Worm (Caenorhabditis elegans) whole organism, young adult: Measurements from ENCODE around the gene sra-6.

ENCODE experiments used
- C17E4.6 ChIP-seq: fragments of 200-800 bp; sonication (Bioruptor generic); IDR thresholded peaks from 2 replicates; pipeline ENCODE4 v1.3.6; 2022; ENCODE audit warnings: missing genetic modification reagents, missing genetic modification characterization, missing compliant biosample characterization
- F10E7.11 ChIP-seq: sonication (generic microtip); optimal IDR thresholded peaks from 2 replicates; lab custom pipeline; 2017; ENCODE audit warnings: mild to moderate bottlenecking, missing genetic modification characterization, moderate library complexity, missing compliant biosample characterization
- F57C9.4 ChIP-seq: sonication (generic microtip); optimal IDR thresholded peaks from 2 replicates; lab custom pipeline; 2017; ENCODE audit warnings: mild to moderate bottlenecking, missing genetic modification characterization, missing compliant biosample characterization
- K11D2.4 ChIP-seq: fragments of 200-800 bp; sonication (Bioruptor generic); IDR thresholded peaks from 2 replicates; pipeline ENCODE4 v1.3.6; 2022; ENCODE audit warnings: missing genetic modification reagents, missing genetic modification characterization, missing compliant biosample characterization
- Y53F4B.3 ChIP-seq: fragments of 200-800 bp; sonication (Bioruptor generic); IDR thresholded peaks from 2 replicates; pipeline ENCODE4 v1.3.6; 2022; ENCODE audit warnings: missing genetic modification reagents, missing genetic modification characterization, missing compliant biosample characterization
- Y95B8A.8 ChIP-seq: fragments of 200-800 bp; sonication (Bioruptor generic); IDR thresholded peaks from 2 replicates; pipeline ENCODE4 v1.3.6; 2022; ENCODE audit warnings: missing genetic modification reagents, missing genetic modification characterization, missing compliant biosample characterization
- ZK185.1 ChIP-seq: sonication (generic microtip); optimal IDR thresholded peaks from 2 replicates; lab custom pipeline; 2016; ENCODE audit warnings: mild to moderate bottlenecking, missing genetic modification characterization, missing compliant biosample characterization; ENCODE audit not compliant: poor library complexity, severe bottlenecking
- akir-1 ChIP-seq: fragments of 200-800 bp; sonication (Bioruptor generic); optimal IDR thresholded peaks from 2 replicates; lab custom pipeline; 2018; ENCODE audit warnings: mild to moderate bottlenecking, missing genetic modification characterization, moderate library complexity, missing compliant biosample characterization
- aptf-2 ChIP-seq: fragments of 200-800 bp; sonication (Bioruptor generic); conservative IDR thresholded peaks from 2 replicates; pipeline ENCODE4 v1.3.6; 2022; ENCODE audit warnings: missing genetic modification reagents, missing genetic modification characterization, missing compliant biosample characterization
- athp-1 ChIP-seq: sonication (generic microtip); optimal IDR thresholded peaks from 2 replicates; lab custom pipeline; 2017; ENCODE audit warnings: mild to moderate bottlenecking, missing genetic modification characterization, missing compliant biosample characterization
- attf-3 ChIP-seq: fragments of 200-800 bp; sonication (Bioruptor generic); conservative IDR thresholded peaks from 2 replicates; pipeline ENCODE4 v1.3.6; 2022; ENCODE audit warnings: missing genetic modification reagents, missing genetic modification characterization, missing compliant biosample characterization
- cebp-1 ChIP-seq, 2 experiments: fragments of 200-800 bp in 1 of 2; sonication (Bioruptor generic) in 1 of 2; sonication (generic microtip) in 1 of 2; IDR thresholded peaks in 1 of 2; optimal IDR thresholded peaks in 1 of 2; 2 replicates each; pipeline versions ENCODE4 v1.3.6 to Lab custom; 2017 to 2022; ENCODE audit warnings: missing compliant biosample characterization in 2 of 2, missing genetic modification characterization in 2 of 2, mild to moderate bottlenecking in 1 of 2, missing genetic modification reagents in 1 of 2, moderate library complexity in 1 of 2
- ceh-40 ChIP-seq: fragments of 200-800 bp; sonication (Bioruptor generic); IDR thresholded peaks from 2 replicates; pipeline ENCODE4 v1.3.6; 2022; ENCODE audit warnings: missing genetic modification characterization, missing compliant biosample characterization
- dpl-1 ChIP-seq: fragments of 150-350 bp; optimal IDR thresholded peaks from 2 replicates; lab custom pipeline; 2014; ENCODE audit warnings: missing biosample characterization, missing genetic modification reagents, missing genetic modification characterization
- efl-1 ChIP-seq: fragments of 150-350 bp; optimal IDR thresholded peaks from 2 replicates; lab custom pipeline; 2014; ENCODE audit warnings: missing biosample characterization, missing genetic modification reagents, missing genetic modification characterization
- ets-4 ChIP-seq: fragments of 200-800 bp; sonication (Bioruptor generic); optimal IDR thresholded peaks from 2 replicates; lab custom pipeline; 2018; ENCODE audit warnings: mild to moderate bottlenecking, missing genetic modification characterization, missing compliant biosample characterization
- gei-17 ChIP-seq: fragments of 200-800 bp; sonication (Bioruptor generic); optimal IDR thresholded peaks from 2 replicates; lab custom pipeline; 2018; ENCODE audit warnings: mild to moderate bottlenecking, missing genetic modification characterization, missing compliant biosample characterization
- hlh-26 ChIP-seq: fragments of 200-800 bp; sonication (Bioruptor generic); conservative IDR thresholded peaks from 2 replicates; pipeline ENCODE4 v1.3.6; 2022; ENCODE audit warnings: missing genetic modification reagents, missing genetic modification characterization, missing compliant biosample characterization
- hmg-20 ChIP-seq: fragments of 200-800 bp; sonication (Bioruptor generic); IDR thresholded peaks from 2 replicates; pipeline ENCODE4 v1.3.6; 2022; ENCODE audit warnings: missing genetic modification reagents, missing genetic modification characterization, missing compliant biosample characterization
- lag-1 ChIP-seq: fragments of 200-800 bp; sonication (Bioruptor generic); IDR thresholded peaks from 2 replicates; pipeline ENCODE4 v1.3.6; 2022; ENCODE audit warnings: missing genetic modification reagents, missing genetic modification characterization, missing compliant biosample characterization
- let-607 ChIP-seq, 2 experiments: fragments of 200-800 bp in 1 of 2; sonication (Bioruptor generic) in 1 of 2; sonication (generic microtip) in 1 of 2; optimal IDR thresholded peaks; 2 replicates each; lab custom pipeline; 2016 to 2018; ENCODE audit warnings: mild to moderate bottlenecking in 2 of 2, missing compliant biosample characterization in 2 of 2, missing genetic modification characterization in 2 of 2, moderate library complexity in 2 of 2, missing genotype in 1 of 2
- lin-35 ChIP-seq, 3 experiments: fragments of 150-350 bp in 2 of 3; sonication (generic microtip) in 1 of 3; optimal IDR thresholded peaks; 2 replicates each; lab custom pipeline; 2014 to 2018; ENCODE audit warnings: missing biosample characterization in 3 of 3, missing genetic modification characterization in 3 of 3, missing genetic modification reagents in 3 of 3
- lin-54 ChIP-seq: fragments of 200-800 bp; sonication (Bioruptor generic); optimal IDR thresholded peaks from 2 replicates; lab custom pipeline; 2018; ENCODE audit warnings: mild to moderate bottlenecking, missing genetic modification characterization, missing compliant biosample characterization
- lsl-1 ChIP-seq: fragments of 200-800 bp; sonication (Bioruptor generic); optimal IDR thresholded peaks from 2 replicates; lab custom pipeline; 2018; ENCODE audit warnings: mild to moderate bottlenecking, missing genetic modification characterization, moderate library complexity, missing compliant biosample characterization
- lsy-27 ChIP-seq: sonication (generic microtip); optimal IDR thresholded peaks from 2 replicates; lab custom pipeline; 2017; ENCODE audit warnings: missing genetic modification characterization, mild to moderate bottlenecking, missing compliant biosample characterization, antibody characterized with exemption, missing genotype, borderline replicate concordance; ENCODE audit not compliant: insufficient read depth
- madf-3 ChIP-seq: fragments of 200-800 bp; sonication (Bioruptor generic); IDR thresholded peaks from 2 replicates; pipeline ENCODE4 v1.3.6; 2022; ENCODE audit warnings: missing genetic modification reagents, missing genetic modification characterization, missing compliant biosample characterization
- madf-6 ChIP-seq: fragments of 200-800 bp; sonication (Bioruptor generic); IDR thresholded peaks from 2 replicates; pipeline ENCODE4 v1.3.6; 2022; ENCODE audit warnings: missing genetic modification reagents, missing genetic modification characterization, missing compliant biosample characterization
- mcd-1 ChIP-seq: fragments of 200-800 bp; sonication (Bioruptor generic); IDR thresholded peaks from 2 replicates; pipeline ENCODE4 v1.3.6; 2022; ENCODE audit warnings: missing genetic modification reagents, missing genetic modification characterization, missing compliant biosample characterization
- nfya-1 ChIP-seq: sonication (generic microtip); optimal IDR thresholded peaks from 2 replicates; lab custom pipeline; 2017; ENCODE audit warnings: antibody characterized with exemption, missing compliant biosample characterization, missing genetic modification characterization, borderline replicate concordance; ENCODE audit not compliant: insufficient read depth
- nfyb-1 ChIP-seq: fragments of 200-800 bp; sonication (Bioruptor generic); IDR thresholded peaks from 2 replicates; pipeline ENCODE4 v1.3.6; 2022; ENCODE audit warnings: missing genetic modification reagents, missing genetic modification characterization, missing compliant biosample characterization
- nhr-179 ChIP-seq: sonication (generic microtip); optimal IDR thresholded peaks from 2 replicates; lab custom pipeline; 2016; ENCODE audit warnings: mild to moderate bottlenecking, missing genetic modification characterization, missing compliant biosample characterization
- nhr-80 ChIP-seq: sonication (generic microtip); optimal IDR thresholded peaks from 2 replicates; lab custom pipeline; 2016; ENCODE audit warnings: missing genetic modification characterization, missing compliant biosample characterization
- repo-1 ChIP-seq: sonication (generic microtip); optimal IDR thresholded peaks from 2 replicates; lab custom pipeline; 2017; ENCODE audit warnings: mild to moderate bottlenecking, missing genetic modification characterization, missing compliant biosample characterization
- snpc-1.3 ChIP-seq: sonication (generic microtip); optimal IDR thresholded peaks from 2 replicates; lab custom pipeline; 2017; ENCODE audit warnings: missing genetic modification characterization, mild to moderate bottlenecking, missing compliant biosample characterization, antibody characterized with exemption, moderate library complexity, missing genotype, missing genetic modification reagents; ENCODE audit not compliant: insufficient read depth
- tbx-9 ChIP-seq: sonication (generic microtip); optimal IDR thresholded peaks from 2 replicates; lab custom pipeline; 2016; ENCODE audit warnings: borderline replicate concordance, missing genetic modification characterization, inconsistent platforms, missing compliant biosample characterization
- ztf-6 ChIP-seq: fragments of 200-800 bp; sonication (Bioruptor generic); IDR thresholded peaks from 2 replicates; pipeline ENCODE4 v1.3.6; 2022; ENCODE audit warnings: missing genetic modification reagents, missing genetic modification characterization, missing compliant biosample characterization

Gene sra-6

DNA sequence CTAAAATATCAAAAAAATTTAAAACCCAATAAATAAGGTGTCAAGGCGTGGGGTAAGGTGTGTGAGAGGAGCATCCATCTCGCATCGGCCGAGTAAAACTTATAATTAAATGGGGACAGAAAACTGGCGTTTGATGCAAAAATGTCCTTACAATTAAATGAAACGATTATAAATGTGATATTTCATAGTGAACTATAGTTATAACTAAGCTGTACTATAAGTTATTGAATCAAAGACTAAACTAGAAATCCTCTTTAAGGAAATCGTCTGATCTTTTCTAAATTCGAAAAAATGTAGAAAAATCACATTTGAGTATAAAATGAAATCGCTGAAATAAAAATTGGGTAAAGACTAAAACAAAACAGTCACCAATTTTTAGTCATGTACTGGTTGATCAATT, at the start of gene sra-6:
sra-6 (minus strand) TSS at position 101 of the 400 bp plus-strand sequence.
- TF ChIP-seq ets-4 (GFP tag; lab: Kevin White, UChicago) (no peak), lin-54 (GFP tag; lab: Kevin White, UChicago) (no peak), Y53F4B.3 (GFP tag; lab: Robert Waterston, UW) (no peak), let-607 (tag; optimal IDR thresholded peaks at IDR 0.05; lab: Kevin White, UChicago) (no peak), dpl-1 (GFP tag; lab: Kevin White, UChicago) (no peak), nhr-179 (tag; lab: Kevin White, UChicago) (no peak), snpc-1.3 (tag; lab: Kevin White, UChicago) (no peak), aptf-2 (GFP tag; lab: Robert Waterston, UW) (no peak), C17E4.6 (GFP tag; lab: Robert Waterston, UW) (no peak), F57C9.4 (tag; lab: Kevin White, UChicago) (no peak), madf-6 (GFP tag; lab: Robert Waterston, UW) (no peak), repo-1 (tag; lab: Kevin White, UChicago) (no peak), Y95B8A.8 (GFP tag; lab: Robert Waterston, UW) (no peak), hmg-20 (GFP tag; lab: Robert Waterston, UW) (no peak), akir-1 (no peak), ceh-40 (no peak), ztf-6 (GFP tag; lab: Robert Waterston, UW) (no peak), mcd-1 (GFP tag; lab: Robert Waterston, UW) (no peak), hlh-26 (GFP tag; lab: Robert Waterston, UW) (no peak), efl-1 (GFP tag; lab: Kevin White, UChicago) (no peak)
- TF ChIP-seq, all 124 proteins: peak for 0

- TF ChIP-seq lsy-27 (tag; lab: Kevin White, UChicago) (no peak), nhr-80 (peak; percentile 34)
Measured at ce11 chrII:9600022-9600722, 49.6 kb upstream of the sra-6 start.

DNA sequence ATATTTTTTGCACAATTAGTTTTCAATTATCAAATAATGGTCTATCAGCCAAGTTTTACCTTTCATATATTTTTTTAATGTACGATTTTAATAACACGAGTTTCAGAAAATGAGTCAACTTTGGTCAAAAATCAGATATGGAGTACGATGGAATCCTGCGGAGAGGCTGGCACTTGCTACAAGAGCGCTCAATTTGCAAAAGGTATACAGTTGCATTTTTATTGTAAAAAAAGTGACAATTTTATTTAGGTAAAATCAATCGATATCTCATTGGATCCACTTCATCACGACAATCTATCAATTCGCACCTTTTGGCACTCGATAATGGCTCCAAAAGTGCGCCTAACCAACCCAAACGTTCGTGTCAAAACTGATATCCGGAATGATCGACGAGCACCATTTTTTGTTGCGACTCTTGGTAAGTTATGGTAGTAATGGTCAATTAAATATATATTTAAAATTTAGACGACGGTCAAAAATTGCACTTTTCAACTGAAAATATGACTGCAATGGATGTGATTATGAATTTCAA, 47.0 kb upstream of the sra-6 start, which contains the start of gene mrpl-53:
mrpl-53 (plus strand) TSS at position 107 of the 532 bp plus-strand sequence.
- no peak for TF ChIP-seq gei-17 (GFP tag; lab: Kevin White, UChicago)
- TF ChIP-seq ZK185.1: peak; percentile 15
- TF ChIP-seq attf-3 (GFP tag; lab: Robert Waterston, UW): 0 out of 2 replicates have a peak, but pooled peaks have one; percentile 9
- TF ChIP-seq ets-4 (GFP tag; lab: Kevin White, UChicago): no peak
- 0 out of 2 replicates have a peak, but pooled peaks have one; percentile 43 for TF ChIP-seq madf-6 (GFP tag; lab: Robert Waterston, UW)
- TF ChIP-seq tbx-9: no peak
- TF ChIP-seq repo-1 (tag; lab: Kevin White, UChicago): peak; percentile 55
- no peak; the same call in 1 of the 2 replicates for TF ChIP-seq cebp-1 (GFP tag; IDR thresholded peaks at IDR 0.05; lab: Robert Waterston, UW)
- TF ChIP-seq cebp-1 (tag; optimal IDR thresholded peaks at IDR 0.05; lab: Kevin White, UChicago): peak; percentile 19
- 0 out of 2 replicates have a peak, but pooled peaks have one; percentile 27 for TF ChIP-seq K11D2.4
- TF ChIP-seq lag-1: no peak
- no peak for TF ChIP-seq nfya-1 (tag; lab: Kevin White, UChicago)
- no peak for TF ChIP-seq lsl-1 (GFP tag; lab: Kevin White, UChicago)
- peak; percentile 71; the same call in 1 of the 2 replicates for TF ChIP-seq nfyb-1
- TF ChIP-seq madf-3 (GFP tag; lab: Robert Waterston, UW): 0 out of 2 replicates have a peak, but pooled peaks have one; percentile 29
- TF ChIP-seq lin-35 (GFP tag; optimal IDR thresholded peaks at IDR 0.05; lab: Kevin White, UChicago): peak in 1 of 3 experiments; percentile 44
- TF ChIP-seq F10E7.11 (tag; lab: Kevin White, UChicago): no peak
- TF ChIP-seq athp-1 (tag; lab: Kevin White, UChicago): peak; percentile 6
